Worm (Caenorhabditis elegans): ENCODE results near the gene sre-38.
A peak's percentile ranks its signal among the peaks of the same experiment; 100 is the strongest.

Gene sre-38

DNA sequence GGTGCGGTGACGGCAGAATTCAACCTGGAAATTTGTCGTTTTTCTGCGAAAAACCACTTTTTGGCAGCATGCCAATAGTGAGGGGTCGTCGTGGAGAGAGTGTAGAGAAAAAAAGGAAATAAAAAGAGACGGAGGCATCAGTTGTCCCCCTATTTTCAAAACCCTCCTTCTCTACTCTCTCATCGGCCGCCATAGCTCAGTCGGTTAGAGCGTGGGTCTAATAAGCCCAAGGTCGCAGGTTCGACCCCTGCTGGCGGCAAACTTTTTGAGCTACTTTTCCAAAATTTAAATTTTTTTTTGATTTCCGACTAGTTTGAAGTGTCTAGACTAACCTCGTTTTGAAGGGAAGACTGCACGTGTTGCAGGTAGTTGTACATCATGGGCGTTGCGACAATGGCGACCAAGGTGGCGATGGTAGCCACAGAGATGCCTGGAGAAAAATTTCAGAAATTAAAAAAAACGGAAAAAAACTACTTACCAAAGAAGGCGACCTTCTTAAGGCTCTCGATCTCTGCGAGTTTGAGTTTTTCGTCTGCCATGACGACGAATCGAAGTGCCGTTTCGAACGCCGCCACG lies 37.3 kb downstream of the sre-38 start, which contains the start of gene col-85 (continued):
- TF ChIP-seq madf-9 (GFP tag; conservative IDR thresholded peaks at IDR 0.05) (peak; percentile 87), ceh-44 (GFP tag; IDR thresholded peaks at IDR 0.05) (peak; percentile 92), nhr-41 (GFP tag; IDR thresholded peaks at IDR 0.05) (peak; percentile 94), lir-3 (tag; optimal IDR thresholded peaks at IDR 0.05) (peak; percentile 62), tra-1 (GFP tag; IDR thresholded peaks at IDR 0.05) (peak; percentile 94), nhr-42 (GFP tag; IDR thresholded peaks at IDR 0.05) (peak; percentile 78; the same call in 1 of the 2 replicates), Y75B8A.6 (GFP tag; IDR thresholded peaks at IDR 0.05) (peak; percentile 73; the same call in 1 of the 2 replicates), ceh-62 (tag; optimal IDR thresholded peaks at IDR 0.05) (no peak)

ce11 chrII:12496981-12497380 lies 39.6 kb downstream of the sre-38 start, which contains the start of gene T21B4.3:
Gene T21B4.3 (minus strand): TSS chrII:12497081.
- TF ChIP-seq madf-9 (GFP tag; conservative IDR thresholded peaks at IDR 0.05), result no peak
- no peak for TF ChIP-seq zfp-2 (tag; optimal IDR thresholded peaks at IDR 0.05)
- TF ChIP-seq mes-2 (tag; optimal IDR thresholded peaks at IDR 0.05; ENCODE audit: poor library complexity, severe bottlenecking), result no peak
- no peak for TF ChIP-seq snpc-1.2 (GFP tag; IDR thresholded peaks at IDR 0.05)
- TF ChIP-seq attf-4 (tag; optimal IDR thresholded peaks at IDR 0.05), result no peak
- no peak for TF ChIP-seq pqm-1 (tag; optimal IDR thresholded peaks at IDR 0.05)
- TF ChIP-seq fkh-10 (GFP tag; optimal IDR thresholded peaks at IDR 0.05), result no peak
- TF ChIP-seq T20F7.1 (GFP tag; optimal IDR thresholded peaks at IDR 0.05), result no peak
- no peak for TF ChIP-seq gei-8 (GFP tag; optimal IDR thresholded peaks at IDR 0.05)
- TF ChIP-seq nhr-76 (tag; optimal IDR thresholded peaks at IDR 0.05), result no peak
- no peak for TF ChIP-seq tra-1 (GFP tag; IDR thresholded peaks at IDR 0.05)
- no peak for TF ChIP-seq Y105C5A.15 (GFP tag; IDR thresholded peaks at IDR 0.05)
- TF ChIP-seq pha-4 (GFP tag; IDR thresholded peaks at IDR 0.05), result no peak
- no peak for TF ChIP-seq pha-4 (tag; optimal IDR thresholded peaks at IDR 0.05)
- TF ChIP-seq egl-27 (tag; optimal IDR thresholded peaks at IDR 0.05), result no peak
- TF ChIP-seq dpl-1 (GFP tag; optimal IDR thresholded peaks at IDR 0.05), result no peak
- TF ChIP-seq lin-29 (GFP tag; IDR thresholded peaks at IDR 0.05), result no peak
- no peak for TF ChIP-seq D1046.2 (GFP tag; IDR thresholded peaks at IDR 0.05)
- no peak for TF ChIP-seq ZK546.5 (tag; optimal IDR thresholded peaks at IDR 0.05)
- no peak for TF ChIP-seq lin-38 (GFP tag; IDR thresholded peaks at IDR 0.05)
- TF ChIP-seq F10B5.3 (tag; optimal IDR thresholded peaks at IDR 0.05), result no peak

ce11 chrII:12499969-12500368 lies 42.6 kb downstream of the sre-38 start:
- TF ChIP-seq nhr-10 (tag; optimal IDR thresholded peaks at IDR 0.05), result no peak
- TF ChIP-seq ctbp-1 (GFP tag; IDR thresholded peaks at IDR 0.05), result 0 out of 2 replicates have a peak, but pooled peaks have one; percentile 35
- TF ChIP-seq zfp-2 (tag; optimal IDR thresholded peaks at IDR 0.05), result no peak
- no peak for TF ChIP-seq nhr-111 (GFP tag; optimal IDR thresholded peaks at IDR 0.05)
- TF ChIP-seq ces-1 (GFP tag; optimal IDR thresholded peaks at IDR 0.05), result peak; percentile 65
- TF ChIP-seq hif-1 (tag; optimal IDR thresholded peaks at IDR 0.05), result peak in 1 of 2 experiments; percentile 37
- peak; percentile 29 for TF ChIP-seq fkh-10 (GFP tag; optimal IDR thresholded peaks at IDR 0.05)

ce11 chrII:12502784-12503183 lies 45.4 kb downstream of the sre-38 start, which contains the start of gene ador-1:
Gene ador-1 (minus strand): TSS chrII:12502884.
- TF ChIP-seq ceh-82 (tag; optimal IDR thresholded peaks at IDR 0.05) (no peak), madf-9 (GFP tag; conservative IDR thresholded peaks at IDR 0.05) (no peak), zip-2 (tag; optimal IDR thresholded peaks at IDR 0.05) (no peak), dpl-1 (GFP tag; optimal IDR thresholded peaks at IDR 0.05) (no peak), gei-8 (GFP tag; optimal IDR thresholded peaks at IDR 0.05) (no peak), ztf-11 (tag; optimal IDR thresholded peaks at IDR 0.05) (no peak), lir-3 (tag; optimal IDR thresholded peaks at IDR 0.05) (no peak), nhr-42 (GFP tag; IDR thresholded peaks at IDR 0.05) (no peak), skn-1 (tag; optimal IDR thresholded peaks at IDR 0.05) (no peak), hif-1 (tag; optimal IDR thresholded peaks at IDR 0.05) (no peak), nhr-111 (GFP tag; optimal IDR thresholded peaks at IDR 0.05) (no peak), fos-1 (tag; optimal IDR thresholded peaks at IDR 0.05) (no peak), egl-43 (GFP tag; IDR thresholded peaks at IDR 0.05) (no peak), ama-1 (optimal IDR thresholded peaks at IDR 0.05) (no peak), hlh-30 (tag; optimal IDR thresholded peaks at IDR 0.05; ENCODE audit: insufficient read depth) (no peak), lin-29 (GFP tag; IDR thresholded peaks at IDR 0.05) (no peak), mdt-29 (GFP tag; IDR thresholded peaks at IDR 0.05) (no peak)
